Worm (Caenorhabditis elegans) whole organism, L3 larva: ENCODE measurements around the gene C01F1.6.

Source experiments
- aly-2 ChIP-seq: fragments of 150-350 bp; optimal IDR thresholded peaks from 2 replicates; lab custom pipeline; 2014; ENCODE audit warnings: missing biosample characterization, missing genetic modification characterization
- ama-1 ChIP-seq: fragments of 150-350 bp; optimal IDR thresholded peaks from 2 replicates; lab custom pipeline; 2018
- ceh-9 ChIP-seq: sonication (generic microtip); optimal IDR thresholded peaks from 2 replicates; lab custom pipeline; 2018; ENCODE audit warnings: missing biosample characterization, missing genetic modification characterization
- elt-1 ChIP-seq: fragments of 150-350 bp; optimal IDR thresholded peaks from 2 replicates; lab custom pipeline; 2014; ENCODE audit warnings: missing biosample characterization, missing genetic modification characterization
- elt-2 ChIP-seq: sonication (generic microtip); optimal IDR thresholded peaks from 2 replicates; lab custom pipeline; 2016; ENCODE audit warnings: missing genetic modification reagents, mild to moderate bottlenecking, missing genetic modification characterization, missing compliant biosample characterization
- elt-3 ChIP-seq, 3 experiments: fragments of 150-350 bp in 1 of 3; sonication (generic microtip) in 2 of 3; optimal IDR thresholded peaks; 2 replicates in 2 of 3; 4 replicates in 1 of 3; lab custom pipeline; 2014 to 2017; ENCODE audit warnings: missing biosample characterization in 3 of 3, missing genetic modification characterization in 3 of 3
- fkh-10 ChIP-seq: sonication (generic microtip); optimal IDR thresholded peaks from 2 replicates; lab custom pipeline; 2017; ENCODE audit warnings: missing biosample characterization, missing genetic modification reagents, missing genetic modification characterization
- lin-15B ChIP-seq: fragments of 150-350 bp; optimal IDR thresholded peaks from 2 replicates; lab custom pipeline; 2014; ENCODE audit warnings: missing biosample characterization, missing genetic modification characterization
- nfya-1 ChIP-seq: sonication (generic microtip); optimal IDR thresholded peaks from 2 replicates; lab custom pipeline; 2017; ENCODE audit warnings: missing genetic modification characterization, mild to moderate bottlenecking, missing compliant biosample characterization, antibody characterized with exemption, moderate library complexity; ENCODE audit not compliant: insufficient read depth
- unc-62 ChIP-seq: fragments of 150-350 bp; sonication (generic microtip); optimal IDR thresholded peaks from 4 replicates; lab custom pipeline; 2014; ENCODE audit warnings: missing biosample characterization, missing genetic modification reagents, missing genetic modification characterization

DNA sequence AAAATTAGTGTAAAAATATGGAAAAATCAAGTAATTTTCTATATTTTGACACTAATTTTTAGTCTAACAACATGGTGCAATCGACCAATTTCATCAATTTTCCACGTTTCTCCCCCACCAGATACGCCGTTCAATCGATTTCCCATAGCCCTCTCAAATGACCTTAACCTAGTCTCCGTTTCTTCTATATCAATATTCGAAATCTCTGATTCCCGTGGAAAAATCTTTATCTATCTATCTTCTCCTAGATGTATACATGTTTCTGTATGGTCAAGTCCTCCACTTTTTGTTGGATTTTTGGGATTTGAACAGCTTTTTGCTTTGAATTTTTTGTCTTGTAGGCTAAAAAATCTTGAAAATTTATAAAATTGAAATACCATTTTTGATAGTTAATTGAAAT is 6.2 kb upstream of the C01F1.6 start:
- TF ChIP-seq lin-15B (tag; lab: Kevin White, UChicago) (no peak), unc-62 (no peak), elt-2 (tag; lab: Kevin White, UChicago) (no peak), nfya-1 (no peak), elt-1 (tag; lab: Kevin White, UChicago) (peak; percentile 84), elt-3 (tag; optimal IDR thresholded peaks at IDR 0.05; lab: Kevin White, UChicago) (no peak), ceh-9 (no peak), aly-2 (tag; lab: Kevin White, UChicago) (no peak), fkh-10 (GFP tag; lab: Kevin White, UChicago) (no peak), ama-1 (lab: Kevin White, UChicago) (no peak)
